Worm (Caenorhabditis elegans) whole organism, late embryonic: ENCODE results near the gene B0310.2.

ENCODE experiments used
- C08G9.2 ChIP-seq: sonication (generic microtip); optimal IDR thresholded peaks from 2 replicates; lab custom pipeline; 2016; ENCODE audit warnings: mild to moderate bottlenecking, missing genetic modification characterization, moderate library complexity, missing compliant biosample characterization
- C38D4.7 ChIP-seq: fragments of 200-800 bp; sonication (Bioruptor generic); optimal IDR thresholded peaks from 2 replicates; lab custom pipeline; 2018; ENCODE audit warnings: mild to moderate bottlenecking, missing genetic modification characterization, moderate library complexity, missing compliant biosample characterization
- F13H6.1 ChIP-seq: sonication (generic microtip); optimal IDR thresholded peaks from 2 replicates; lab custom pipeline; 2016; ENCODE audit warnings: missing genetic modification characterization, missing compliant biosample characterization
- K09A11.1 ChIP-seq: sonication (generic microtip); optimal IDR thresholded peaks from 2 replicates; lab custom pipeline; 2017; ENCODE audit warnings: antibody characterized with exemption, mild to moderate bottlenecking, missing genetic modification characterization, missing compliant biosample characterization; ENCODE audit not compliant: insufficient read depth
- Y22D7AL.16 ChIP-seq: sonication (generic microtip); optimal IDR thresholded peaks from 2 replicates; lab custom pipeline; 2016; ENCODE audit warnings: missing genetic modification characterization, missing compliant biosample characterization
- ama-1 ChIP-seq: fragments of 150-350 bp; optimal IDR thresholded peaks from 2 replicates; lab custom pipeline; 2014
- ceh-14 ChIP-seq: sonication (generic microtip); optimal IDR thresholded peaks from 2 replicates; lab custom pipeline; 2016; ENCODE audit warnings: missing genotype, missing genetic modification characterization, missing compliant biosample characterization
- ceh-2 ChIP-seq: sonication (generic microtip); optimal IDR thresholded peaks from 2 replicates; lab custom pipeline; 2016; ENCODE audit warnings: missing genotype, missing genetic modification characterization, missing compliant biosample characterization
- ceh-31 ChIP-seq: sonication (generic microtip); optimal IDR thresholded peaks from 2 replicates; lab custom pipeline; 2016; ENCODE audit warnings: missing genetic modification characterization, missing compliant biosample characterization
- ceh-34 ChIP-seq: sonication (generic microtip); optimal IDR thresholded peaks from 2 replicates; lab custom pipeline; 2016; ENCODE audit warnings: mild to moderate bottlenecking, missing genetic modification characterization, missing compliant biosample characterization
- ceh-45 ChIP-seq: fragments of 200-800 bp; sonication (Bioruptor generic); IDR thresholded peaks from 2 replicates; pipeline ENCODE4 v1.3.6; 2022; ENCODE audit warnings: missing genetic modification reagents, missing genetic modification characterization, missing compliant biosample characterization
- ceh-48 ChIP-seq: sonication (generic microtip); optimal IDR thresholded peaks from 2 replicates; lab custom pipeline; 2016; ENCODE audit warnings: missing genetic modification characterization, inconsistent platforms, missing compliant biosample characterization
- ceh-6 ChIP-seq: fragments of 200-800 bp; sonication (Bioruptor generic); optimal IDR thresholded peaks from 2 replicates; lab custom pipeline; 2018; ENCODE audit warnings: mild to moderate bottlenecking, missing genetic modification characterization, missing compliant biosample characterization
- che-1 ChIP-seq: sonication (generic microtip); optimal IDR thresholded peaks from 2 replicates; lab custom pipeline; 2016; ENCODE audit warnings: mild to moderate bottlenecking, missing genetic modification characterization, missing compliant biosample characterization
- dmd-4 ChIP-seq: sonication (generic microtip); optimal IDR thresholded peaks from 2 replicates; lab custom pipeline; 2016; ENCODE audit warnings: borderline replicate concordance, missing genetic modification characterization, missing compliant biosample characterization
- dve-1 ChIP-seq: sonication (generic microtip); optimal IDR thresholded peaks from 2 replicates; lab custom pipeline; 2017; ENCODE audit warnings: antibody characterized with exemption, mild to moderate bottlenecking, missing genetic modification characterization, missing compliant biosample characterization
- elt-2 ChIP-seq: sonication (generic microtip); optimal IDR thresholded peaks from 2 replicates; lab custom pipeline; 2016; ENCODE audit warnings: missing genetic modification reagents, missing genetic modification characterization, missing compliant biosample characterization
- elt-4 ChIP-seq: sonication (generic microtip); optimal IDR thresholded peaks from 2 replicates; lab custom pipeline; 2016; ENCODE audit warnings: missing genetic modification characterization, missing compliant biosample characterization
- eyg-1 ChIP-seq: sonication (generic microtip); optimal IDR thresholded peaks from 2 replicates; lab custom pipeline; 2016; ENCODE audit warnings: missing genotype, missing genetic modification characterization, missing compliant biosample characterization
- fax-1 ChIP-seq: sonication (generic microtip); optimal IDR thresholded peaks from 2 replicates; lab custom pipeline; 2016; ENCODE audit warnings: missing genotype, missing genetic modification characterization, missing compliant biosample characterization
- fkh-10 ChIP-seq: fragments of 150-350 bp; optimal IDR thresholded peaks from 2 replicates; lab custom pipeline; 2014; ENCODE audit warnings: missing biosample characterization, missing genetic modification reagents, missing genetic modification characterization
- gmeb-2 ChIP-seq: sonication (generic microtip); optimal IDR thresholded peaks from 2 replicates; lab custom pipeline; 2016; ENCODE audit warnings: missing genetic modification characterization, inconsistent platforms, missing compliant biosample characterization
- hlh-13 ChIP-seq: fragments of 200-800 bp; sonication (Bioruptor generic); optimal IDR thresholded peaks from 2 replicates; lab custom pipeline; 2018; ENCODE audit warnings: mild to moderate bottlenecking, missing genetic modification characterization, missing compliant biosample characterization
- hlh-15 ChIP-seq: sonication (generic microtip); optimal IDR thresholded peaks from 2 replicates; lab custom pipeline; 2016; ENCODE audit warnings: missing genetic modification characterization, missing compliant biosample characterization
- hlh-6 ChIP-seq: sonication (generic microtip); optimal IDR thresholded peaks from 2 replicates; lab custom pipeline; 2016; ENCODE audit warnings: missing genotype, missing genetic modification characterization, missing compliant biosample characterization
- hlh-8 ChIP-seq: sonication (generic microtip); optimal IDR thresholded peaks from 2 replicates; lab custom pipeline; 2016; ENCODE audit warnings: missing genotype, missing genetic modification characterization, missing compliant biosample characterization
- lin-11 ChIP-seq: fragments of 200-800 bp; sonication (Bioruptor generic); optimal IDR thresholded peaks from 2 replicates; lab custom pipeline; 2018; ENCODE audit warnings: mild to moderate bottlenecking, missing genetic modification characterization, missing compliant biosample characterization
- mec-3 ChIP-seq: sonication (generic microtip); optimal IDR thresholded peaks from 2 replicates; lab custom pipeline; 2016; ENCODE audit warnings: borderline replicate concordance, missing genetic modification characterization, missing compliant biosample characterization
- nfya-1 ChIP-seq: sonication (generic microtip); optimal IDR thresholded peaks from 2 replicates; lab custom pipeline; 2017; ENCODE audit warnings: missing genetic modification characterization, mild to moderate bottlenecking, missing compliant biosample characterization, antibody characterized with exemption, moderate library complexity
- nhr-11 ChIP-seq: fragments of 150-350 bp; optimal IDR thresholded peaks from 2 replicates; lab custom pipeline; 2014; ENCODE audit warnings: missing biosample characterization, missing genetic modification characterization
- nhr-232 ChIP-seq: sonication (generic microtip); optimal IDR thresholded peaks from 2 replicates; lab custom pipeline; 2016; ENCODE audit warnings: missing genetic modification characterization, missing compliant biosample characterization
- npax-4 ChIP-seq: sonication (generic microtip); optimal IDR thresholded peaks from 2 replicates; lab custom pipeline; 2016; ENCODE audit warnings: missing genetic modification characterization, missing compliant biosample characterization
- odd-2 ChIP-seq: sonication (generic microtip); optimal IDR thresholded peaks from 2 replicates; lab custom pipeline; 2017; ENCODE audit warnings: antibody characterized with exemption, mild to moderate bottlenecking, missing genetic modification characterization, missing compliant biosample characterization
- pax-1 ChIP-seq: fragments of 150-350 bp; optimal IDR thresholded peaks from 2 replicates; lab custom pipeline; 2014; ENCODE audit warnings: missing biosample characterization, missing genetic modification characterization
- pros-1 ChIP-seq: fragments of 150-350 bp; optimal IDR thresholded peaks from 2 replicates; lab custom pipeline; 2014; ENCODE audit warnings: missing biosample characterization, missing genetic modification reagents, missing genetic modification characterization
- ref-2 ChIP-seq: sonication (generic microtip); optimal IDR thresholded peaks from 2 replicates; lab custom pipeline; 2016; ENCODE audit warnings: missing genetic modification characterization, missing compliant biosample characterization
- rnt-1 ChIP-seq: sonication (generic microtip); optimal IDR thresholded peaks from 2 replicates; lab custom pipeline; 2016; ENCODE audit warnings: missing genetic modification characterization, missing compliant biosample characterization
- sdc-2 ChIP-seq: sonication (generic microtip); optimal IDR thresholded peaks from 2 replicates; lab custom pipeline; 2016; ENCODE audit warnings: missing genotype, missing genetic modification characterization, missing compliant biosample characterization
- syd-9 ChIP-seq: sonication (generic microtip); optimal IDR thresholded peaks from 2 replicates; lab custom pipeline; 2016; ENCODE audit warnings: mild to moderate bottlenecking, missing genetic modification characterization, moderate library complexity, missing compliant biosample characterization
- tbx-2 ChIP-seq: sonication (generic microtip); optimal IDR thresholded peaks from 2 replicates; lab custom pipeline; 2016; ENCODE audit warnings: missing genetic modification characterization, missing compliant biosample characterization
- tbx-7 ChIP-seq: sonication (generic microtip); optimal IDR thresholded peaks from 2 replicates; lab custom pipeline; 2016; ENCODE audit warnings: missing genotype, missing genetic modification characterization, missing compliant biosample characterization
- ttx-3 ChIP-seq: sonication (generic microtip); optimal IDR thresholded peaks from 2 replicates; lab custom pipeline; 2016; ENCODE audit warnings: missing genetic modification reagents, missing genetic modification characterization, missing compliant biosample characterization
- unc-3 ChIP-seq, 2 experiments: fragments of 200-800 bp in 1 of 2; sonication (Bioruptor generic) in 1 of 2; sonication (generic microtip) in 1 of 2; conservative IDR thresholded peaks in 1 of 2; optimal IDR thresholded peaks in 1 of 2; 2 replicates each; pipeline versions ENCODE4 v1.3.6 to Lab custom; 2016 to 2022; ENCODE audit warnings: missing compliant biosample characterization in 2 of 2, missing genetic modification characterization in 2 of 2, missing genetic modification reagents in 1 of 2
- unc-42 ChIP-seq: sonication (generic microtip); optimal IDR thresholded peaks from 2 replicates; lab custom pipeline; 2016; ENCODE audit warnings: missing genotype, missing genetic modification characterization, missing compliant biosample characterization
- unc-55 ChIP-seq: sonication (generic microtip); optimal IDR thresholded peaks from 2 replicates; lab custom pipeline; 2017; ENCODE audit warnings: missing biosample characterization, missing genetic modification reagents, missing genetic modification characterization
- unc-86 ChIP-seq: sonication (generic microtip); optimal IDR thresholded peaks from 2 replicates; lab custom pipeline; 2016; ENCODE audit warnings: missing genetic modification characterization, missing compliant biosample characterization
- ztf-16 ChIP-seq: sonication (generic microtip); optimal IDR thresholded peaks from 2 replicates; lab custom pipeline; 2017; ENCODE audit warnings: missing genetic modification characterization, missing compliant biosample characterization

Gene B0310.2

DNA sequence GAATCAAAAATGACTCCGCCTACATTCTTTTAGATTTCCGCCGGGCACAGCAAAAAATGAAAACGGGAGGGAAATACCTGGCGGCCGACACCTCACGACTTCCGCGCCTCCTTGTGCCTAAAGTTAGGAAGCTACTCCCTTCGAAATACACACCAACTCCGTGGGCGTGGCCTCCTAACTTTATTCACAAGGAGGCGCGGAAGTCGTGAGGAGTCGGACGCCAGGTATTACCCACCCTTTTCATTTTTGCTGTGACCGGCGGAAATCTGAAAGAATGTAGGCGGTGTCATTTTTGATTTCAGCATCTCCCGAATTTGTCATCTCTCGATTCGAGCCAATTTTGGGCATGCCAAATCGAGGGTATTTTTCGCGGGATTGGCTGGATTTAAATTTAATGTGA lies 31.3 kb upstream of the B0310.2 start:
- TF ChIP-seq hlh-8 (tag; lab: Kevin White, UChicago): no peak
- no peak for TF ChIP-seq elt-2
- TF ChIP-seq unc-86 (tag; lab: Kevin White, UChicago): no peak
- TF ChIP-seq Y22D7AL.16 (tag; lab: Kevin White, UChicago): no peak
- TF ChIP-seq gmeb-2 (tag; lab: Kevin White, UChicago): no peak
- TF ChIP-seq ceh-31 (tag; lab: Kevin White, UChicago): no peak
- no peak for TF ChIP-seq hlh-6
- no peak for TF ChIP-seq ceh-14 (tag; lab: Kevin White, UChicago)
- no peak for TF ChIP-seq ama-1 (lab: Kevin White, UChicago)
- no peak for TF ChIP-seq pax-1 (tag; lab: Kevin White, UChicago)

DNA sequence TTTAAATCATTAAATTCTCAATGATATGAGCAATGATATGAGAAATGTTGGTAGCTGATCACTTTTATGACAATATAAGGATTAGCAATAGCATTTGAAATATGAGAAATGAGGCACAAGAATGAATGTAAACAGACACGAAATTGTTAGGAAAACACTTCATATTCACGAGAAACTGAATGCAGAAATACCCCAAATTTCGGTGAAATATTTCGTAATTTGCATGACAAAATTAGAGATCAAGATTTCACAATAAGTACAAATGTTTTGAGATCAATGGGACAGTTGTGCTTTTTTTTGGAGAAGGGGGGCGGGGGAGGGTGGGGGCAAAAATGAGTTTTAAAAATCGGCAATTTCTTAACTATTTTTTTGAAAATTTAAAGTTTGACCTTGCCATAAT lies 29.6 kb upstream of the B0310.2 start:
- TF ChIP-seq ztf-16 (tag; lab: Kevin White, UChicago): no peak
- TF ChIP-seq nhr-232 (tag; lab: Kevin White, UChicago): no peak
- no peak for TF ChIP-seq ceh-48 (tag; lab: Kevin White, UChicago)
- no peak for TF ChIP-seq ceh-2 (tag; lab: Kevin White, UChicago)
- TF ChIP-seq nfya-1: no peak
- TF ChIP-seq K09A11.1: no peak
- no peak for TF ChIP-seq pax-1 (tag; lab: Kevin White, UChicago)
- TF ChIP-seq ceh-31 (tag; lab: Kevin White, UChicago): no peak
- TF ChIP-seq hlh-6: no peak
- no peak for TF ChIP-seq F13H6.1 (tag; lab: Kevin White, UChicago)
- TF ChIP-seq npax-4 (tag; lab: Kevin White, UChicago): no peak
- TF ChIP-seq rnt-1 (tag; lab: Kevin White, UChicago): no peak
- no peak for TF ChIP-seq sdc-2 (tag; lab: Kevin White, UChicago)
- TF ChIP-seq, all 69 proteins: peak for 0

DNA sequence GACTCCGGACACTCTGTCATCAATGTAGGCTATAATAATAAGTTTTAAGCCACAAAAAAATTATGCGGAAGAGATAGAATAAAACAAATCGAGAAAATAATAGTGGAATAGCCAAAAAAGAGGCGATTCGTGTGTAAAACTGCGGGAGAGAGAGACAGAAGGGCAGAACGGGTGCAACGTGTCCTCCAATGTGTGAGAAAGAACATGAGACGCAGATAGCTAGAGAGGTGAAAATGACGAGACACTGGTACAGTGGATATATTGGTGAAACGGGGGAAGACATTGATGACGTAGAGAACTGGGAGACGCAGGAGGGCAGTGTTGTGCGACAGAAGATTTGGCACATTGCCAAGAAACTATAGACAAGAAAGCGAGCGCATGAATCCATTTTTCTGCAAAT lies 29.0 kb upstream of the B0310.2 start, which contains the start of gene F28C10.3:
TSS of gene F28C10.3 (minus strand) at position 101 of the 400 bp plus-strand sequence.
- TF ChIP-seq ceh-45 (GFP tag; lab: Robert Waterston, UW): no peak
- TF ChIP-seq fkh-10 (GFP tag; lab: Kevin White, UChicago): no peak
- no peak for TF ChIP-seq K09A11.1
- TF ChIP-seq tbx-2 (tag; lab: Kevin White, UChicago): peak; percentile 71
- TF ChIP-seq che-1 (tag; lab: Kevin White, UChicago): no peak
- TF ChIP-seq ceh-31 (tag; lab: Kevin White, UChicago): peak; percentile 83
- no peak for TF ChIP-seq elt-4 (tag; lab: Kevin White, UChicago)
- TF ChIP-seq unc-55: peak; percentile 91
- no peak for TF ChIP-seq ceh-48 (tag; lab: Kevin White, UChicago)
- no peak for TF ChIP-seq ama-1 (lab: Kevin White, UChicago)
- no peak for TF ChIP-seq odd-2 (tag; lab: Kevin White, UChicago)
- no peak for TF ChIP-seq nhr-232 (tag; lab: Kevin White, UChicago)
- no peak for TF ChIP-seq C38D4.7 (GFP tag; lab: Kevin White, UChicago)
- TF ChIP-seq unc-3 (GFP tag; conservative IDR thresholded peaks at IDR 0.05; lab: Robert Waterston, UW): no peak
- no peak for TF ChIP-seq unc-3 (tag; optimal IDR thresholded peaks at IDR 0.05; lab: Kevin White, UChicago)
- no peak for TF ChIP-seq gmeb-2 (tag; lab: Kevin White, UChicago)
- no peak for TF ChIP-seq mec-3 (tag; lab: Kevin White, UChicago)
- no peak for TF ChIP-seq hlh-13 (GFP tag; lab: Kevin White, UChicago)
- TF ChIP-seq pros-1 (tag; lab: Kevin White, UChicago): peak; percentile 2
- TF ChIP-seq C08G9.2 (tag; lab: Kevin White, UChicago): peak; percentile 41
- TF ChIP-seq elt-2: no peak
- TF ChIP-seq ref-2 (tag; lab: Kevin White, UChicago): peak; percentile 66
- peak; percentile 11 for TF ChIP-seq dmd-4
- TF ChIP-seq ceh-6 (GFP tag; lab: Kevin White, UChicago): no peak
- TF ChIP-seq syd-9: no peak
- peak; percentile 81 for TF ChIP-seq nfya-1
- no peak for TF ChIP-seq eyg-1 (tag; lab: Kevin White, UChicago)
- peak; percentile 27 for TF ChIP-seq rnt-1 (tag; lab: Kevin White, UChicago)
- TF ChIP-seq pax-1 (tag; lab: Kevin White, UChicago): no peak
- peak; percentile 55 for TF ChIP-seq unc-42 (tag; lab: Kevin White, UChicago)
- TF ChIP-seq dve-1 (tag; lab: Kevin White, UChicago): peak; percentile 33
- no peak for TF ChIP-seq ceh-2 (tag; lab: Kevin White, UChicago)
- TF ChIP-seq nhr-11: no peak
- no peak for TF ChIP-seq lin-11 (tag; lab: Kevin White, UChicago)
- no peak for TF ChIP-seq npax-4 (tag; lab: Kevin White, UChicago)
- no peak for TF ChIP-seq tbx-7 (tag; lab: Kevin White, UChicago)
- TF ChIP-seq fax-1 (tag; lab: Kevin White, UChicago): no peak
- TF ChIP-seq ceh-34 (tag; lab: Kevin White, UChicago): peak; percentile 48
- TF ChIP-seq hlh-15 (tag; lab: Kevin White, UChicago): no peak
- TF ChIP-seq ttx-3: no peak
- TF ChIP-seq sdc-2 (tag; lab: Kevin White, UChicago): peak; percentile 73
